Fruit fly (Drosophila melanogaster): ENCODE results near the gene tgo.

The tgo gene

dm6 chr3R:8969301-8969925, 50.4 kb downstream of the tgo start:
- TF ChIP-seq usp (GFP tag; optimal IDR thresholded peaks at IDR 0.05) (no peak), psq (optimal IDR thresholded peaks at IDR 0.05) (no peak), Dll (optimal IDR thresholded peaks at IDR 0.05) (peak; percentile 71), pan (optimal IDR thresholded peaks at IDR 0.05) (no peak)

dm6 chr3R:8968837-8969236, 51.0 kb downstream of the tgo start:
- TF ChIP-seq pan (optimal IDR thresholded peaks at IDR 0.05) (no peak), CG8478 (optimal IDR thresholded peaks at IDR 0.05) (no peak), usp (GFP tag; optimal IDR thresholded peaks at IDR 0.05) (no peak), EcR (GFP tag; optimal IDR thresholded peaks at IDR 0.05) (no peak), Dll (optimal IDR thresholded peaks at IDR 0.05) (no peak), psq (optimal IDR thresholded peaks at IDR 0.05) (no peak)

Data from whole organism.